Fruit fly (Drosophila melanogaster) Kc167 (cell line): ENCODE data around the gene Gba1a.

Source experiments
- Myc ChIP-seq: fragments of >200 bp; optimal IDR thresholded peaks from 2 replicates; lab custom pipeline; 2017; ENCODE audit warnings: missing external identifiers
- Sin3A ChIP-seq: fragments of >200 bp; optimal IDR thresholded peaks from 2 replicates; lab custom pipeline; 2018; ENCODE audit warnings: missing external identifiers
- h ChIP-seq: fragments of >200 bp; optimal IDR thresholded peaks from 3 replicates; lab custom pipeline; 2018; ENCODE audit warnings: missing external identifiers
- insv ChIP-seq: fragments of >200 bp; optimal IDR thresholded peaks from 3 replicates; lab custom pipeline; 2018; ENCODE audit warnings: missing external identifiers
- psq ChIP-seq: fragments of >200 bp; optimal IDR thresholded peaks from 2 replicates; lab custom pipeline; 2017; ENCODE audit warnings: missing external identifiers
- ttk ChIP-seq: sonication (Bioruptor generic); optimal IDR thresholded peaks from 2 replicates; lab custom pipeline; 2017; ENCODE audit warnings: missing external identifiers

DNA sequence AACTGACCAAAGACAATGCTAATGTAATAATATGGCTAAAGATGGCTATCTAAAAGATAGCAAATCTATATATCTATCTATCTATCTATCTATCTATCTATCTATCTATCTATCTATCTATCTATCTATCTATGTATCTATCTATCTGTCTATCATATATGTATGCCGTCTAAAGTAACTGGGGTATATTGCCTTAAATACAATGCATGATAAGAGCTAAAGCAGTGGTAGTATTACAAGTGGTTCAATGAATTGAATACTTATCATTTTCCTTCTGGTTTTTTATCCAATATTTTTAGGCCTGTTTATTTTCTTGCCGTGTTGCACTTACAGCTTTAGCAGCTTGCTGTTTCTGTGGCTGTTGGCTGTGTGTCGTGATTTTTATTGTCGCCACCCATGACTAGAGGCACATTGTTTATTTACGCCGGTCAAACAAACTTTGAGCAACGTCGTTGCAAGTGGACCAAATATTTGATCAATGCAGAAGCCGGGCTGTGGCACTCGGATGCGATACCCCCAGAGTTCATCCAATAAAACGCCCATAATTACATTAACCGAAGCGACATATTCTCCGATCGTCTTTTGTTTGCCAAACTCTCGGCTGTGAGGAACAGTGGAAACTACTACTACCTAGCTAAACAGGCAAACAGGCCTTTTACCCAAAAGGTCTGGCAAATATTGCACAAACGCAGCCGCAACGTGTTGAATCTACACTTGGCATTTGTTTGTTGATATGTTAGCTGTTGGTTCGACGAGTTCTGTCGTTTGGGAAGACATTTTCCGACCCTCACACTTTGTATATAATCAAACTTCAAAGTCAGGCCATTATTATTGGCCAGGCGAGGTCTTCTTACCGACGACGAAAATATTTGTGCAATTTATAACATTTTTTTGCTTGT, 37.5 kb downstream of the Gba1a start:
- TF ChIP-seq psq (lab: Kevin White, UChicago) (no peak), Myc (lab: Kevin White, UChicago) (no peak), insv (lab: Kevin White, UChicago) (no peak), h (no peak), Sin3A (no peak), ttk (lab: Kevin White, UChicago) (no peak)
